Worm (Caenorhabditis elegans) whole organism, L4 larva: ENCODE results near the gene F32D8.2.

ENCODE experiments used
- egl-27 ChIP-seq: sonication (generic microtip); optimal IDR thresholded peaks from 3 replicates; lab custom pipeline; 2017; ENCODE audit warnings: missing biosample characterization, missing genetic modification reagents, missing genetic modification characterization
- gei-8 ChIP-seq: fragments of 200-800 bp; sonication (Bioruptor generic); optimal IDR thresholded peaks from 2 replicates; lab custom pipeline; 2018; ENCODE audit warnings: mild to moderate bottlenecking, missing genetic modification characterization, missing compliant biosample characterization
- hmg-1.1 ChIP-seq: fragments of 200-800 bp; sonication (Bioruptor generic); IDR thresholded peaks from 2 replicates; pipeline ENCODE4 v1.3.6; 2022; ENCODE audit warnings: missing genetic modification reagents, missing genetic modification characterization, missing compliant biosample characterization
- lin-29 ChIP-seq: fragments of 200-800 bp; sonication (Bioruptor generic); IDR thresholded peaks from 2 replicates; pipeline ENCODE4 v1.3.6; 2022; ENCODE audit warnings: missing genetic modification reagents, missing genetic modification characterization, missing compliant biosample characterization
- nhr-11 ChIP-seq: fragments of 150-350 bp; optimal IDR thresholded peaks from 2 replicates; lab custom pipeline; 2014; ENCODE audit warnings: missing biosample characterization, missing genetic modification characterization
- nhr-42 ChIP-seq: fragments of 200-800 bp; sonication (Bioruptor generic); IDR thresholded peaks from 2 replicates; pipeline ENCODE4 v1.3.6; 2022; ENCODE audit warnings: missing genetic modification characterization, missing compliant biosample characterization
- pha-4 ChIP-seq, 2 experiments: fragments of 150-350 bp in 1 of 2; fragments of 200-800 bp in 1 of 2; sonication (Bioruptor generic) in 1 of 2; IDR thresholded peaks in 1 of 2; optimal IDR thresholded peaks in 1 of 2; 2 replicates each; pipeline versions ENCODE4 v1.3.6 to Lab custom; 2014 to 2022; ENCODE audit warnings: missing genetic modification characterization in 2 of 2, missing genetic modification reagents in 2 of 2, missing biosample characterization in 1 of 2, missing compliant biosample characterization in 1 of 2
- spr-1 ChIP-seq: sonication (generic microtip); optimal IDR thresholded peaks from 2 replicates; lab custom pipeline; 2016; ENCODE audit warnings: mild to moderate bottlenecking, missing genetic modification characterization, missing compliant biosample characterization

- TF ChIP-seq hmg-1.1 (GFP tag; lab: Robert Waterston, UW) (no peak), pha-4 (GFP tag; IDR thresholded peaks at IDR 0.05; lab: Robert Waterston, UW) (no peak), pha-4 (tag; optimal IDR thresholded peaks at IDR 0.05; lab: Kevin White, UChicago) (no peak), nhr-42 (GFP tag; lab: Robert Waterston, UW) (no peak), spr-1 (tag; lab: Kevin White, UChicago) (no peak), gei-8 (GFP tag; lab: Kevin White, UChicago) (no peak), lin-29 (GFP tag; lab: Robert Waterston, UW) (no peak), egl-27 (tag; lab: Kevin White, UChicago) (no peak), nhr-11 (tag; lab: Kevin White, UChicago) (no peak)
These were observed 21.0 kb upstream of the F32D8.2 start for ce11 chrV:10862457-10863097.
